Fruit fly (Drosophila melanogaster): Measurements from ENCODE around the gene AnxB10.

AnxB10 gene

DNA sequence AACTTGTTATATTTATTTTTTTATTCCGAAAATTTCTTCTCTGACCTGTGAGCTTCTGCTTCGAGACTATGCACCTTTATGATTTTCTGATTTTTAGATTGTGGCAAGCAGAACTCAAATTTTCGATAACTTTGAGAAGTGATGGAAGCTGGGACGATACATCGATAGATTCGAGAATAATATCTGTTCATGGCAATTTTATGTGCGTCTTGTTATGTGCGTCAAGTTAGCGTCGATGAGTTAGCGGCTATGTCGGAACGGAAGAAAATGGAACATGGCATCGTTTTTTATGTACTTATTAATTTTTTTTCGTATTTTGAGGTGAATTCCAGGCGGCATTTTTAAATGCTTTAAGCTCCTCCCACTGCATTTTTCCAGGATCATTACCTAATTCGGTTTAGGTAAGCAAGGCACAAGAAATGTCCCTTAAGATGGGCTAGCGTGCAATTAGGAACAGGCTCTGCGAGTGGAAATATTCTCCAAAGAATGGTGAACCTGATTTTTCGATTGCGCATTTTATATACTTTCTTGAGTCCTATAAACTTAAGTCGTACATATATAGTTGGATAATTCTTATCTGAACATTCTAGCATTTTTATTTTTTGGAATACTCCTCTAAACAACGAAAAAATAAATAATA is 7.4 kb downstream of the AnxB10 start, which contains the start of gene Phf7 (continued):
- TF ChIP-seq Dll (GFP tag; IDR thresholded peaks at IDR 0.05; ENCODE audit: partially characterized antibody) (peak; percentile 66; the same call in 3 of the 4 replicates), CG10267 (tag; optimal IDR thresholded peaks at IDR 0.05) (peak; percentile 29), fu2 (GFP tag; optimal IDR thresholded peaks at IDR 0.05) (no peak), pb (GFP tag; optimal IDR thresholded peaks at IDR 0.05) (no peak), nom (GFP tag; optimal IDR thresholded peaks at IDR 0.05) (no peak), E2f1 (GFP tag; IDR thresholded peaks at IDR 0.05) (no peak), yki (optimal IDR thresholded peaks at IDR 0.05) (no peak), Dip3 (GFP tag; optimal IDR thresholded peaks at IDR 0.05) (no peak), Gug (GFP tag; IDR thresholded peaks at IDR 0.05) (no peak), Jarid2 (GFP tag; optimal IDR thresholded peaks at IDR 0.05) (no peak), CG10366 (GFP tag; IDR thresholded peaks at IDR 0.05) (no peak), gsb-n (tag; optimal IDR thresholded peaks at IDR 0.05) (no peak), CG7556 (GFP tag; optimal IDR thresholded peaks at IDR 0.05) (no peak), vvl (GFP tag; IDR thresholded peaks at IDR 0.05) (no peak), CG11504 (tag; optimal IDR thresholded peaks at IDR 0.05) (no peak), az2 (GFP tag; optimal IDR thresholded peaks at IDR 0.05) (no peak), CG12391 (tag; optimal IDR thresholded peaks at IDR 0.05) (no peak), CG10209 (GFP tag; optimal IDR thresholded peaks at IDR 0.05) (no peak), zfh2 (GFP tag; optimal IDR thresholded peaks at IDR 0.05) (no peak), ap (GFP tag; IDR thresholded peaks at IDR 0.05) (no peak), CG2889 (GFP tag; IDR thresholded peaks at IDR 0.05) (no peak), dm (GFP tag; optimal IDR thresholded peaks at IDR 0.05) (peak; percentile 20), Doc3 (GFP tag; IDR thresholded peaks at IDR 0.05; ENCODE audit: partially characterized antibody) (peak; percentile 56), hb (GFP tag; IDR thresholded peaks at IDR 0.05; ENCODE audit: partially characterized antibody) (peak; percentile 65), D (optimal IDR thresholded peaks at IDR 0.05) (no peak), D (GFP tag; optimal IDR thresholded peaks at IDR 0.05) (no peak), p53 (GFP tag; optimal IDR thresholded peaks at IDR 0.05) (no peak), CG11696 (GFP tag; IDR thresholded peaks at IDR 0.05) (no peak), CG13775 (GFP tag; optimal IDR thresholded peaks at IDR 0.05) (no peak), CG6654 (GFP tag; optimal IDR thresholded peaks at IDR 0.05) (no peak), CG7372 (GFP tag; IDR thresholded peaks at IDR 0.05) (no peak), CG8765 (GFP tag; IDR thresholded peaks at IDR 0.05) (no peak), CG12236 (GFP tag; optimal IDR thresholded peaks at IDR 0.05) (no peak), Pdp1 (GFP tag; optimal IDR thresholded peaks at IDR 0.05) (no peak), Hsf (GFP tag; optimal IDR thresholded peaks at IDR 0.05) (no peak), klu (GFP tag; IDR thresholded peaks at IDR 0.05) (no peak), CG30403 (GFP tag; optimal IDR thresholded peaks at IDR 0.05) (no peak), CG34376 (GFP tag; optimal IDR thresholded peaks at IDR 0.05) (no peak), CG4617 (GFP tag; optimal IDR thresholded peaks at IDR 0.05; ENCODE audit: borderline replicate concordance) (no peak), CG13296 (GFP tag; optimal IDR thresholded peaks at IDR 0.05) (no peak), CG10979 (tag; optimal IDR thresholded peaks at IDR 0.05) (no peak), Mad (GFP tag; optimal IDR thresholded peaks at IDR 0.05) (no peak), CG16815 (GFP tag; optimal IDR thresholded peaks at IDR 0.05) (no peak), Spps (tag; optimal IDR thresholded peaks at IDR 0.05) (no peak), kay (GFP tag; optimal IDR thresholded peaks at IDR 0.05) (no peak), CG7786 (GFP tag; optimal IDR thresholded peaks at IDR 0.05) (no peak), CG14050 (GFP tag; IDR thresholded peaks at IDR 0.05) (no peak), en (GFP tag; optimal IDR thresholded peaks at IDR 0.05) (no peak), CG17359 (tag; optimal IDR thresholded peaks at IDR 0.05) (no peak), CG4328 (GFP tag; optimal IDR thresholded peaks at IDR 0.05) (no peak), Chrac-16 (GFP tag; optimal IDR thresholded peaks at IDR 0.05) (no peak)

Measured in whole organism, embryonic.